Worm (Caenorhabditis elegans) whole organism, L4 larva: Measurements from ENCODE around the gene C08E8.3.

Experiments used
- ceh-82 ChIP-seq: sonication (generic microtip); optimal IDR thresholded peaks from 2 replicates; lab custom pipeline; 2017; ENCODE audit warnings: missing biosample characterization, missing genetic modification characterization
- dpl-1 ChIP-seq: fragments of 150-350 bp; optimal IDR thresholded peaks from 2 replicates; lab custom pipeline; 2014; ENCODE audit warnings: missing biosample characterization, missing genetic modification reagents, missing genetic modification characterization
- fkh-10 ChIP-seq: fragments of 150-350 bp; optimal IDR thresholded peaks from 2 replicates; lab custom pipeline; 2014; ENCODE audit warnings: missing biosample characterization, missing genetic modification reagents, missing genetic modification characterization
- lin-15B ChIP-seq: fragments of 150-350 bp; sonication (generic microtip); optimal IDR thresholded peaks from 3 replicates; lab custom pipeline; 2014; ENCODE audit warnings: missing biosample characterization, missing genetic modification characterization
- mdl-1 ChIP-seq, 2 experiments: fragments of 150-350 bp in 1 of 2; sonication (generic microtip) in 1 of 2; optimal IDR thresholded peaks; 2 replicates each; lab custom pipeline; 2014 to 2017; ENCODE audit warnings: missing biosample characterization in 2 of 2, missing genetic modification characterization in 2 of 2
- nhr-11 ChIP-seq: fragments of 150-350 bp; optimal IDR thresholded peaks from 2 replicates; lab custom pipeline; 2014; ENCODE audit warnings: missing biosample characterization, missing genetic modification characterization
- unc-62 ChIP-seq, 3 experiments: fragments of 150-350 bp in 1 of 3; sonication (generic microtip); optimal IDR thresholded peaks in 2 of 3; peaks in 1 of 3; 1 replicate in 1 of 3; 2 replicates in 2 of 3; lab custom pipeline; 2014 to 2017; ENCODE audit warnings: missing biosample characterization in 3 of 3, missing genetic modification characterization in 3 of 3, missing genetic modification reagents in 3 of 3, missing genotype in 1 of 3

- no peak for TF ChIP-seq unc-62 (GFP tag; optimal IDR thresholded peaks at IDR 0.05 in 1 of 2; lab: Kevin White, UChicago)
- TF ChIP-seq unc-62 (tag; optimal IDR thresholded peaks at IDR 0.05; lab: Kevin White, UChicago), result no peak
- no peak for TF ChIP-seq ceh-82 (tag; lab: Kevin White, UChicago)
- TF ChIP-seq lin-15B, result no peak
- no peak for TF ChIP-seq mdl-1 (tag; optimal IDR thresholded peaks at IDR 0.05; lab: Kevin White, UChicago)
- no peak for TF ChIP-seq dpl-1 (GFP tag; lab: Kevin White, UChicago)
- no peak for TF ChIP-seq nhr-11 (tag; lab: Kevin White, UChicago)
- TF ChIP-seq fkh-10 (GFP tag; lab: Kevin White, UChicago), result no peak
These were observed 10.1 kb upstream of the C08E8.3 start, which contains the start of gene C08E8.10 for ce11 chrV:18339807-18340206.
